Fruit fly (Drosophila melanogaster): ENCODE results near the gene GMF.

DNA sequence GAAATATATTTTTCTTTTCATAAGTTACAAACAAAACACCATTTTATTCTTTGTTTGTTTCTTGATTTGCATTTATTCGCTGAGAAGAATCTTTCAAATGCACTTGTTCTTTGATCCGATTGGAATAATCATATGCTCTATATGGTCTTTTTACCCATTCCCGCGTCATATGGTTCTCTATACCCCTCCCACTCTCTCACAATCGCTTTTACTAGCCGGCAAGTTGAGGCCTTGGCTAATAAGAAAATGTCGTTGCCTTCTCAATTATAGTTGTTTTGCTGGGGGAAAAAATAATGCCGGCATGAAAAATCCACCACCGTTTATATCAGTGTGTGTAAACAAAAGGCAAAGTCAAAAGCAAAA, 33.9 kb downstream of the GMF start:
- no peak for TF ChIP-seq insv (optimal IDR thresholded peaks at IDR 0.05)
- no peak for TF ChIP-seq Sin3A (optimal IDR thresholded peaks at IDR 0.05)
- TF ChIP-seq psq (optimal IDR thresholded peaks at IDR 0.05): no peak
- no peak for TF ChIP-seq Myc (optimal IDR thresholded peaks at IDR 0.05)
- no peak for TF ChIP-seq h (optimal IDR thresholded peaks at IDR 0.05)
- no peak for TF ChIP-seq ttk (optimal IDR thresholded peaks at IDR 0.05)
